Fruit fly (Drosophila melanogaster): ENCODE measurements around the gene CG32236.

DNA sequence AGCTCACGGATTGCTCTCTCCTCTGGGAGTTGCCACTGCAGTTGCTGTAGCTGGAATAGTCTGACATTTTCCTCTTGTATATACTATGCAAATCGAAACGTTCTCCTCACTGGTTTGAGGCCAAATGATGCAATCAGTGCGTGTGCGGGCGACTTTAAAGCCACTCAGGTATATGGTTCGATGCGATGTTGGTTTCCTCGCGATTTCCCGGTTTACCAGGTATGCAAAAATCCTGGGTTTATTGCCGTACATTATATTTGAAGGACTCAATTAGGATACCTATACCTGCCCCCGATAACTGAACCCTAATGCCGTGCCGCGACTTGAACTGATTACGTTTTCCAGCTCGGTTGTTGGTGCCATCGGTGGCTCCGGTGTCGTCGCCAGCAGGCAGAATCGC is 42.6 kb upstream of the CG32236 start, which contains the start of gene CG13712:
- no peak for TF ChIP-seq ttk (optimal IDR thresholded peaks at IDR 0.05)
- TF ChIP-seq h (optimal IDR thresholded peaks at IDR 0.05): no peak

Data from Kc167 (cell line).